Worm (Caenorhabditis elegans) whole organism, midembryonic: ENCODE results near the gene H05C05.1.

Source experiments
- T22C8.4 ChIP-seq: fragments of 200-800 bp; sonication (Bioruptor generic); IDR thresholded peaks from 2 replicates; pipeline ENCODE4 v1.3.6; 2022; ENCODE audit warnings: missing genetic modification characterization, missing compliant biosample characterization
- cog-1 ChIP-seq: sonication (generic microtip); optimal IDR thresholded peaks from 2 replicates; lab custom pipeline; 2016; ENCODE audit warnings: missing genetic modification characterization, missing compliant biosample characterization
- flt-1 ChIP-seq: fragments of 200-800 bp; sonication (Bioruptor generic); IDR thresholded peaks from 2 replicates; pipeline ENCODE4 v1.3.6; 2022; ENCODE audit warnings: missing genetic modification characterization, missing compliant biosample characterization
- klf-2 ChIP-seq: fragments of 200-800 bp; sonication (Bioruptor generic); conservative IDR thresholded peaks from 2 replicates; pipeline ENCODE4 v1.3.6; 2022; ENCODE audit warnings: missing genetic modification reagents, missing genetic modification characterization, missing compliant biosample characterization
- med-1 ChIP-seq: sonication (generic microtip); optimal IDR thresholded peaks from 2 replicates; lab custom pipeline; 2017; ENCODE audit warnings: missing genetic modification characterization, mild to moderate bottlenecking, missing compliant biosample characterization, antibody characterized with exemption, missing genetic modification reagents; ENCODE audit not compliant: insufficient read depth
- ref-1 ChIP-seq: fragments of 200-800 bp; sonication (Bioruptor generic); conservative IDR thresholded peaks from 2 replicates; pipeline ENCODE4 v1.3.6; 2022; ENCODE audit warnings: missing genetic modification reagents, missing genetic modification characterization, missing compliant biosample characterization
- tab-1 ChIP-seq: fragments of 200-800 bp; sonication (Bioruptor generic); IDR thresholded peaks from 2 replicates; pipeline ENCODE4 v1.3.6; 2022; ENCODE audit warnings: missing genetic modification characterization, missing compliant biosample characterization
- ztf-23 ChIP-seq: fragments of 200-800 bp; sonication (Bioruptor generic); IDR thresholded peaks from 2 replicates; pipeline ENCODE4 v1.3.6; 2022; ENCODE audit warnings: missing genetic modification reagents, missing genetic modification characterization, missing compliant biosample characterization
- ztf-29 ChIP-seq: fragments of 200-800 bp; sonication (Bioruptor generic); IDR thresholded peaks from 2 replicates; pipeline ENCODE4 v1.3.6; 2022; ENCODE audit warnings: missing genetic modification reagents, missing genetic modification characterization, missing compliant biosample characterization

H05C05.1 gene

ce11 chrIII:2946626-2947168, at the start of gene H05C05.1:
Gene H05C05.1, plus strand, starts transcription at chrIII:2947118.
- TF ChIP-seq ztf-23 (GFP tag; lab: Robert Waterston, UW) (no peak), cog-1 (tag; lab: Kevin White, UChicago) (no peak), ztf-29 (GFP tag; lab: Robert Waterston, UW) (no peak), ref-1 (GFP tag; lab: Robert Waterston, UW) (no peak), med-1 (GFP tag; lab: Kevin White, UChicago) (no peak), T22C8.4 (GFP tag; lab: Robert Waterston, UW) (no peak), tab-1 (no peak), flt-1 (no peak), klf-2 (GFP tag; lab: Robert Waterston, UW) (no peak)

- TF ChIP-seq ref-1 (GFP tag; lab: Robert Waterston, UW) (no peak), med-1 (GFP tag; lab: Kevin White, UChicago) (no peak), klf-2 (GFP tag; lab: Robert Waterston, UW) (no peak), ztf-23 (GFP tag; lab: Robert Waterston, UW) (no peak), tab-1 (no peak), ztf-29 (GFP tag; lab: Robert Waterston, UW) (no peak), T22C8.4 (GFP tag; lab: Robert Waterston, UW) (no peak), flt-1 (no peak), cog-1 (tag; lab: Kevin White, UChicago) (no peak)
Measured at ce11 chrIII:2899705-2900104, 47.2 kb upstream of the H05C05.1 start.

ce11 chrIII:2901117-2901516, 45.8 kb upstream of the H05C05.1 start, which contains the start of gene idpa-1:
Gene idpa-1, minus strand, starts transcription at chrIII:2901217.
- TF ChIP-seq cog-1 (tag; lab: Kevin White, UChicago) (no peak), ref-1 (GFP tag; lab: Robert Waterston, UW) (no peak), tab-1 (no peak), ztf-23 (GFP tag; lab: Robert Waterston, UW) (no peak)

ce11 chrIII:2904164-2904563, 42.8 kb upstream of the H05C05.1 start:
- no peak for TF ChIP-seq klf-2 (GFP tag; lab: Robert Waterston, UW)
- no peak for TF ChIP-seq med-1 (GFP tag; lab: Kevin White, UChicago)
- no peak for TF ChIP-seq ztf-29 (GFP tag; lab: Robert Waterston, UW)
- no peak for TF ChIP-seq ref-1 (GFP tag; lab: Robert Waterston, UW)
- no peak for TF ChIP-seq T22C8.4 (GFP tag; lab: Robert Waterston, UW)

- TF ChIP-seq ztf-29 (GFP tag; lab: Robert Waterston, UW) (no peak), klf-2 (GFP tag; lab: Robert Waterston, UW) (no peak), cog-1 (tag; lab: Kevin White, UChicago) (no peak), flt-1 (no peak), ztf-23 (GFP tag; lab: Robert Waterston, UW) (no peak), T22C8.4 (GFP tag; lab: Robert Waterston, UW) (no peak), ref-1 (GFP tag; lab: Robert Waterston, UW) (no peak), tab-1 (no peak)
Measured at ce11 chrIII:2907819-2908218, 39.1 kb upstream of the H05C05.1 start.

ce11 chrIII:2908859-2909258, 38.1 kb upstream of the H05C05.1 start:
- TF ChIP-seq T22C8.4 (GFP tag; lab: Robert Waterston, UW) (no peak), ref-1 (GFP tag; lab: Robert Waterston, UW) (no peak), ztf-23 (GFP tag; lab: Robert Waterston, UW) (no peak), tab-1 (no peak), klf-2 (GFP tag; lab: Robert Waterston, UW) (no peak), med-1 (GFP tag; lab: Kevin White, UChicago) (no peak), ztf-29 (GFP tag; lab: Robert Waterston, UW) (no peak), flt-1 (no peak), cog-1 (tag; lab: Kevin White, UChicago) (no peak)

ce11 chrIII:2910606-2911005, 36.3 kb upstream of the H05C05.1 start, which contains the start of gene cdh-1:
Gene cdh-1, plus strand, starts transcription at chrIII:2910906.
- TF ChIP-seq cog-1 (tag; lab: Kevin White, UChicago) (no peak), ztf-29 (GFP tag; lab: Robert Waterston, UW) (no peak), flt-1 (no peak), klf-2 (GFP tag; lab: Robert Waterston, UW) (no peak), ztf-23 (GFP tag; lab: Robert Waterston, UW) (no peak), tab-1 (no peak), T22C8.4 (GFP tag; lab: Robert Waterston, UW) (no peak), ref-1 (GFP tag; lab: Robert Waterston, UW) (no peak), med-1 (GFP tag; lab: Kevin White, UChicago) (no peak)

ce11 chrIII:2912916-2913315, 34.0 kb upstream of the H05C05.1 start:
- no peak for TF ChIP-seq med-1 (GFP tag; lab: Kevin White, UChicago)
- no peak for TF ChIP-seq klf-2 (GFP tag; lab: Robert Waterston, UW)
- TF ChIP-seq cog-1 (tag; lab: Kevin White, UChicago), result no peak
- TF ChIP-seq ztf-23 (GFP tag; lab: Robert Waterston, UW), result no peak
- no peak for TF ChIP-seq flt-1
- no peak for TF ChIP-seq tab-1
- TF ChIP-seq ztf-29 (GFP tag; lab: Robert Waterston, UW), result no peak
- TF ChIP-seq T22C8.4 (GFP tag; lab: Robert Waterston, UW), result no peak
- no peak for TF ChIP-seq ref-1 (GFP tag; lab: Robert Waterston, UW)

- no peak for TF ChIP-seq klf-2 (GFP tag; lab: Robert Waterston, UW)
- no peak for TF ChIP-seq cog-1 (tag; lab: Kevin White, UChicago)
- no peak for TF ChIP-seq ztf-29 (GFP tag; lab: Robert Waterston, UW)
- TF ChIP-seq ref-1 (GFP tag; lab: Robert Waterston, UW), result no peak
- TF ChIP-seq T22C8.4 (GFP tag; lab: Robert Waterston, UW), result no peak
- TF ChIP-seq tab-1, result no peak
Measured at ce11 chrIII:2914029-2914428, 32.9 kb upstream of the H05C05.1 start.
